Worm (Caenorhabditis elegans): ENCODE measurements around the gene acbp-7.

acbp-7 gene

ce11 chrIII:4796039-4796438 lies 41.5 kb upstream of the acbp-7 start (continued):
- TF ChIP-seq daf-19 (GFP tag; conservative IDR thresholded peaks at IDR 0.05) (0 out of 2 replicates have a peak, but pooled peaks have one; percentile 39), ama-1 (optimal IDR thresholded peaks at IDR 0.05) (peak; percentile 9), ztf-7 (tag; optimal IDR thresholded peaks at IDR 0.05) (peak; percentile 25), mxl-3 (GFP tag; optimal IDR thresholded peaks at IDR 0.05) (peak; percentile 85), madf-9 (GFP tag; conservative IDR thresholded peaks at IDR 0.05) (0 out of 2 replicates have a peak, but pooled peaks have one; percentile 20), nhr-41 (GFP tag; IDR thresholded peaks at IDR 0.05) (no peak), dmd-6 (GFP tag; IDR thresholded peaks at IDR 0.05) (peak; percentile 62), ceh-32 (tag; optimal IDR thresholded peaks at IDR 0.05; ENCODE audit: poor library complexity) (no peak), nhr-10 (tag; optimal IDR thresholded peaks at IDR 0.05) (no peak), mep-1 (tag; optimal IDR thresholded peaks at IDR 0.05) (peak; percentile 86), spr-1 (tag; optimal IDR thresholded peaks at IDR 0.05) (peak; percentile 1), mes-2 (tag; optimal IDR thresholded peaks at IDR 0.05; ENCODE audit: poor library complexity, severe bottlenecking) (peak; percentile 85), duxl-1 (tag; optimal IDR thresholded peaks at IDR 0.05; ENCODE audit: poor library complexity) (peak; percentile 48), nhr-102 (tag; optimal IDR thresholded peaks at IDR 0.05) (peak; percentile 24), daf-16 (GFP tag; optimal IDR thresholded peaks at IDR 0.05) (no peak), daf-16 (tag; optimal IDR thresholded peaks at IDR 0.05) (peak; percentile 65), unc-130 (GFP tag; optimal IDR thresholded peaks at IDR 0.05) (no peak), lin-15B (tag; optimal IDR thresholded peaks at IDR 0.05) (no peak), Y105C5A.15 (GFP tag; IDR thresholded peaks at IDR 0.05) (0 out of 2 replicates have a peak, but pooled peaks have one; percentile 6), nhr-111 (GFP tag; optimal IDR thresholded peaks at IDR 0.05) (no peak), aha-1 (tag) (peak; percentile 7), unc-62 (GFP tag; optimal IDR thresholded peaks at IDR 0.05 in 1 of 2) (peak in 1 of 2 experiments; percentile 98), unc-62 (tag; optimal IDR thresholded peaks at IDR 0.05) (no peak), pha-4 (GFP tag; IDR thresholded peaks at IDR 0.05) (0 out of 2 replicates have a peak, but pooled peaks have one; percentile 50), pha-4 (tag; optimal IDR thresholded peaks at IDR 0.05) (peak; percentile 64), F10B5.3 (tag; optimal IDR thresholded peaks at IDR 0.05) (peak; percentile 10), cey-2 (tag; optimal IDR thresholded peaks at IDR 0.05; ENCODE audit: borderline replicate concordance, insufficient read depth) (peak; percentile 24), hif-1 (tag; optimal IDR thresholded peaks at IDR 0.05) (peak in 1 of 2 experiments; percentile 64), lsy-2 (tag; optimal IDR thresholded peaks at IDR 0.05) (peak; percentile 57 to 80), mdt-29 (GFP tag; IDR thresholded peaks at IDR 0.05) (peak; percentile 17; the same call in 1 of the 2 replicates), rbr-2 (tag; optimal IDR thresholded peaks at IDR 0.05) (peak; percentile 75)

- TF ChIP-seq sdz-12 (GFP tag; optimal IDR thresholded peaks at IDR 0.05) (no peak), hlh-30 (tag; optimal IDR thresholded peaks at IDR 0.05; ENCODE audit: insufficient read depth) (peak; percentile 32), nhr-28 (tag; optimal IDR thresholded peaks at IDR 0.05) (peak; percentile 15), pqm-1 (tag; optimal IDR thresholded peaks at IDR 0.05) (no peak), dmd-6 (GFP tag; IDR thresholded peaks at IDR 0.05) (0 out of 2 replicates have a peak, but pooled peaks have one; percentile 8), F10B5.3 (tag; optimal IDR thresholded peaks at IDR 0.05) (no peak), lin-38 (GFP tag; IDR thresholded peaks at IDR 0.05) (no peak), zip-11 (GFP tag; IDR thresholded peaks at IDR 0.05) (no peak), aha-1 (tag) (peak; percentile 42), daf-16 (GFP tag; optimal IDR thresholded peaks at IDR 0.05) (no peak), daf-16 (tag; optimal IDR thresholded peaks at IDR 0.05) (peak; percentile 17), unc-62 (GFP tag; optimal IDR thresholded peaks at IDR 0.05 in 1 of 2) (no peak), unc-62 (tag; optimal IDR thresholded peaks at IDR 0.05) (no peak), ceh-62 (tag; optimal IDR thresholded peaks at IDR 0.05) (no peak)
Observed at ce11 chrIII:4796536-4796935, 41.0 kb upstream of the acbp-7 start, which contains the start of gene tag-325. Gene tag-325 (plus strand): TSS chrIII:4796836.

- TF ChIP-seq lir-3 (tag; optimal IDR thresholded peaks at IDR 0.05) (no peak), ama-1 (optimal IDR thresholded peaks at IDR 0.05) (peak; percentile 9), nhr-102 (tag; optimal IDR thresholded peaks at IDR 0.05) (no peak), ZK337.2 (GFP tag; IDR thresholded peaks at IDR 0.05) (no peak)
Observed at ce11 chrIII:4802707-4803106, 34.8 kb upstream of the acbp-7 start, which contains the start of gene metl-5. Gene metl-5 (plus strand): TSS chrIII:4803007.

All from whole organism, L4 larva.